Worm (Caenorhabditis elegans) whole organism, late embryonic: ENCODE data around the gene pqn-37.

ENCODE experiments used
- C38D4.7 ChIP-seq: fragments of 200-800 bp; sonication (Bioruptor generic); optimal IDR thresholded peaks from 2 replicates; lab custom pipeline; 2018; ENCODE audit warnings: mild to moderate bottlenecking, missing genetic modification characterization, moderate library complexity, missing compliant biosample characterization
- F13H6.1 ChIP-seq: sonication (generic microtip); optimal IDR thresholded peaks from 2 replicates; lab custom pipeline; 2016; ENCODE audit warnings: missing genetic modification characterization, missing compliant biosample characterization
- K02D7.2 ChIP-seq: sonication (generic microtip); optimal IDR thresholded peaks from 2 replicates; lab custom pipeline; 2017; ENCODE audit warnings: mild to moderate bottlenecking, missing genetic modification characterization, missing compliant biosample characterization
- T23F11.4 ChIP-seq: fragments of 200-800 bp; sonication (Bioruptor generic); optimal IDR thresholded peaks from 2 replicates; lab custom pipeline; 2018; ENCODE audit warnings: mild to moderate bottlenecking, missing genetic modification characterization, missing compliant biosample characterization
- ama-1 ChIP-seq: fragments of 150-350 bp; optimal IDR thresholded peaks from 2 replicates; lab custom pipeline; 2014
- ceh-30 ChIP-seq: fragments of 150-350 bp; optimal IDR thresholded peaks from 2 replicates; lab custom pipeline; 2014; ENCODE audit warnings: missing biosample characterization, missing genetic modification characterization
- ceh-48 ChIP-seq: sonication (generic microtip); optimal IDR thresholded peaks from 2 replicates; lab custom pipeline; 2016; ENCODE audit warnings: missing genetic modification characterization, inconsistent platforms, missing compliant biosample characterization
- ceh-6 ChIP-seq: fragments of 200-800 bp; sonication (Bioruptor generic); optimal IDR thresholded peaks from 2 replicates; lab custom pipeline; 2018; ENCODE audit warnings: mild to moderate bottlenecking, missing genetic modification characterization, missing compliant biosample characterization
- elt-2 ChIP-seq: sonication (generic microtip); optimal IDR thresholded peaks from 2 replicates; lab custom pipeline; 2016; ENCODE audit warnings: missing genetic modification reagents, missing genetic modification characterization, missing compliant biosample characterization
- gmeb-2 ChIP-seq: sonication (generic microtip); optimal IDR thresholded peaks from 2 replicates; lab custom pipeline; 2016; ENCODE audit warnings: missing genetic modification characterization, inconsistent platforms, missing compliant biosample characterization
- hlh-13 ChIP-seq: fragments of 200-800 bp; sonication (Bioruptor generic); optimal IDR thresholded peaks from 2 replicates; lab custom pipeline; 2018; ENCODE audit warnings: mild to moderate bottlenecking, missing genetic modification characterization, missing compliant biosample characterization
- hlh-30 ChIP-seq: sonication (generic microtip); optimal IDR thresholded peaks from 2 replicates; lab custom pipeline; 2017; ENCODE audit warnings: antibody characterized with exemption, missing genetic modification characterization, missing compliant biosample characterization; ENCODE audit not compliant: insufficient read depth
- hlh-8 ChIP-seq: sonication (generic microtip); optimal IDR thresholded peaks from 2 replicates; lab custom pipeline; 2016; ENCODE audit warnings: missing genotype, missing genetic modification characterization, missing compliant biosample characterization
- lin-11 ChIP-seq: fragments of 200-800 bp; sonication (Bioruptor generic); optimal IDR thresholded peaks from 2 replicates; lab custom pipeline; 2018; ENCODE audit warnings: mild to moderate bottlenecking, missing genetic modification characterization, missing compliant biosample characterization
- madf-2 ChIP-seq: sonication (generic microtip); optimal IDR thresholded peaks from 2 replicates; lab custom pipeline; 2017; ENCODE audit warnings: missing genetic modification characterization, missing compliant biosample characterization
- nfya-1 ChIP-seq: sonication (generic microtip); optimal IDR thresholded peaks from 2 replicates; lab custom pipeline; 2017; ENCODE audit warnings: missing genetic modification characterization, mild to moderate bottlenecking, missing compliant biosample characterization, antibody characterized with exemption, moderate library complexity
- nhr-11 ChIP-seq: fragments of 150-350 bp; optimal IDR thresholded peaks from 2 replicates; lab custom pipeline; 2014; ENCODE audit warnings: missing biosample characterization, missing genetic modification characterization
- npax-4 ChIP-seq: sonication (generic microtip); optimal IDR thresholded peaks from 2 replicates; lab custom pipeline; 2016; ENCODE audit warnings: missing genetic modification characterization, missing compliant biosample characterization
- odd-2 ChIP-seq: sonication (generic microtip); optimal IDR thresholded peaks from 2 replicates; lab custom pipeline; 2017; ENCODE audit warnings: antibody characterized with exemption, mild to moderate bottlenecking, missing genetic modification characterization, missing compliant biosample characterization
- pag-3 ChIP-seq: sonication (generic microtip); optimal IDR thresholded peaks from 2 replicates; lab custom pipeline; 2016; ENCODE audit warnings: missing compliant biosample characterization, missing genetic modification characterization, borderline replicate concordance
- pqm-1 ChIP-seq: sonication (generic microtip); optimal IDR thresholded peaks from 2 replicates; lab custom pipeline; 2016; ENCODE audit warnings: missing genetic modification characterization, missing compliant biosample characterization
- ref-2 ChIP-seq: sonication (generic microtip); optimal IDR thresholded peaks from 2 replicates; lab custom pipeline; 2016; ENCODE audit warnings: missing genetic modification characterization, missing compliant biosample characterization
- rnt-1 ChIP-seq: sonication (generic microtip); optimal IDR thresholded peaks from 2 replicates; lab custom pipeline; 2016; ENCODE audit warnings: missing genetic modification characterization, missing compliant biosample characterization
- sox-2 ChIP-seq: fragments of 200-800 bp; sonication (Bioruptor generic); IDR thresholded peaks from 2 replicates; pipeline ENCODE4 v1.3.6; 2022; ENCODE audit warnings: missing genetic modification reagents, missing genetic modification characterization, missing compliant biosample characterization
- tbx-2 ChIP-seq: sonication (generic microtip); optimal IDR thresholded peaks from 2 replicates; lab custom pipeline; 2016; ENCODE audit warnings: missing genetic modification characterization, missing compliant biosample characterization
- ttx-3 ChIP-seq: sonication (generic microtip); optimal IDR thresholded peaks from 2 replicates; lab custom pipeline; 2016; ENCODE audit warnings: missing genetic modification reagents, missing genetic modification characterization, missing compliant biosample characterization
- unc-3 ChIP-seq, 2 experiments: fragments of 200-800 bp in 1 of 2; sonication (Bioruptor generic) in 1 of 2; sonication (generic microtip) in 1 of 2; conservative IDR thresholded peaks in 1 of 2; optimal IDR thresholded peaks in 1 of 2; 2 replicates each; pipeline versions ENCODE4 v1.3.6 to Lab custom; 2016 to 2022; ENCODE audit warnings: missing compliant biosample characterization in 2 of 2, missing genetic modification characterization in 2 of 2, missing genetic modification reagents in 1 of 2
- unc-42 ChIP-seq: sonication (generic microtip); optimal IDR thresholded peaks from 2 replicates; lab custom pipeline; 2016; ENCODE audit warnings: missing genotype, missing genetic modification characterization, missing compliant biosample characterization
- zip-5 ChIP-seq: sonication (generic microtip); optimal IDR thresholded peaks from 2 replicates; lab custom pipeline; 2016; ENCODE audit warnings: missing genetic modification characterization, missing compliant biosample characterization
- ztf-16 ChIP-seq: sonication (generic microtip); optimal IDR thresholded peaks from 2 replicates; lab custom pipeline; 2017; ENCODE audit warnings: missing genetic modification characterization, missing compliant biosample characterization

Gene pqn-37

DNA sequence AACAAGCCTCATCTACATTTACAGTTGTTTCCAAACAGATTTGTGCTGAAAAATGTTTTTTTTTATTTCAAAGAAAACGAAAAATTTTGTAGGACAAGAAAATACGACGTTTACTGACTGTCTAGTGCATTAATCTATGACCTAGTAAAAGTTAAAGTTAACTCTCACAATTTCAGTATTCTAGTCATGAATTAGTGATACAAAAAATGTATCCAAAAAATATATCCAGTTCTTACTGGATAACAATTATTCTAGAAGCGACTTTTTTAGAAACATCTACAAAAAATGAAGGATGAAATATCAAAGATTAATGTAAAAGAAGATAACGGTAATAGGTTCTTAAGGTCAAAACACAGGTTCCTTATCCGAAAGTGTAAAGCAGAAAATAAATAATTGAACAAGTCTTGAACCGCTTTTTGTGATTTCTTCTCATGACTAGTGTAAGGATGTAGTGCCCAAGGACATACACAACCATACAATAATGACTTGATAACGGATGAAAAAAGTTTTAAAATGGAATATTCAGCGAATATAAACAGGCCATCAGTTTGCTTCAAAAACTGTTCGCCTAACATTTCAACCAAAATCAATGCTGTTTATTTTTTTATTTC is at the start of gene pqn-37:
Gene pqn-37, minus strand, starts transcription at position 51 of the 611 bp plus-strand sequence.
- TF ChIP-seq hlh-30: no peak
- TF ChIP-seq tbx-2 (tag; lab: Kevin White, UChicago): no peak
- no peak for TF ChIP-seq T23F11.4 (GFP tag; lab: Kevin White, UChicago)
- TF ChIP-seq pqm-1 (tag; lab: Kevin White, UChicago): no peak
- no peak for TF ChIP-seq gmeb-2 (tag; lab: Kevin White, UChicago)

DNA sequence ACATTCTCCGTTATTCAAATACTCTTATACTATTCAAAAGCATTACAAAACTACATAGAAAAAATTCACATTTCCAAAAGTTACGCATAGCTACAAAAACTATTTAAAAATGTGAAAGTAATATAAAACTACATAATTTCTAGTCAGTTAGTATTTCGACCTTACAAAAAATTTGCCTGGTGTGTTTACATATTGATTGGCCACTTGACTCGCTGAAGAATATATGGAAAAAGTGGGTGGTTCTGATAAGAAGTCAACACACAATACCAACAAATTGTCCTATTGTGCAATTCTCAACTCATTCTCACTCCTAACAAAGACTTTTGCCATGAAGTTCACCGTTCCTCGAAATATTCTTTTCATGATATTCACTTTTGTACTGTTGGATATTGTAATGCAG is 48.3 kb upstream of the pqn-37 start, which contains the start of gene K09C4.1:
Gene K09C4.1, plus strand, starts transcription at position 301 of the 400 bp plus-strand sequence.
- TF ChIP-seq rnt-1: no peak
- no peak for TF ChIP-seq npax-4 (tag; lab: Kevin White, UChicago)
- TF ChIP-seq hlh-8 (tag; lab: Kevin White, UChicago): no peak
- no peak for TF ChIP-seq ceh-6 (GFP tag; lab: Kevin White, UChicago)

DNA sequence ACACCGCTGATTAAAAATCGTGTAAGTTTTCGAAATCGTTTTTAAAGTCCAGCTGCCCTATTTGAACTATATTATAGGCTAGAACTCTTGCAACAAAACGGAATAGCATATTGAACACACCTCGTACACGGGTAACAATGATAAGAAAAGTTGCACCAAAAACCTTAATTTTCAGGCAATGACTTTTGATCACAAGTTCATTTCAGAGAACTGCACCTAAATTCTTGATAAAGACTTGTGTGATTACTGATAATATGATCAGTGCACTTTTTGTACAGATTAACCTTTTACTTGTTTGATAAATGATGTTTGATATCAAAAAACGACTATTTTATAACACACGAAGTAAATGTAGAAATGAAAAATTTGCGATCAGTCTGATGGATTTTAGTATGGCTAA is 47.5 kb upstream of the pqn-37 start:
- TF ChIP-seq ztf-16 (no peak), sox-2 (GFP tag; lab: Robert Waterston, UW) (no peak), elt-2 (tag; lab: Kevin White, UChicago) (peak; percentile 57)
- TF ChIP-seq, all 69 proteins: peak for 1

DNA sequence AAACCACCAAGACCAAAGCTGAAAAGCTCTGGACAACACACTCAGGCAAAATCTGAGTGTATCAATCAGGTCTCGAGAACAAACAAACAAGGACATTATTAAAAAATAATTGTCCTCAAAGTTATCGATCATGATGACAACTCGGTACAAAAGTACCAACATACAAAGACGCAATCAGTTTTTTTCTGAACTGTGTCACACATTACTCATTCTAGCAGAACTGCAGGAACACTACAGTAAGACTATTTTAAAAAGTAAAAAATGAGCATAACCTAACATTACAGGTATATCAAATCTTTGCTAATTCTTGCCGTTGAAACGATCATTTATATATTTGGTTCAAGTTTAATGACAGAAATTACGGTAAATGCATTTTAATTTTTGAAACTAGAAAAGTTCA is 45.9 kb upstream of the pqn-37 start, which contains the start of gene K09C4.2:
Gene K09C4.2, plus strand, starts transcription at position 301 of the 400 bp plus-strand sequence.
- TF ChIP-seq elt-2 (tag; lab: Kevin White, UChicago): no peak
- no peak for TF ChIP-seq F13H6.1
- no peak for TF ChIP-seq unc-42
- no peak for TF ChIP-seq nfya-1 (tag; lab: Kevin White, UChicago)
- TF ChIP-seq zip-5 (tag; lab: Kevin White, UChicago): no peak
- TF ChIP-seq gmeb-2 (tag; lab: Kevin White, UChicago): no peak
- TF ChIP-seq ceh-6 (GFP tag; lab: Kevin White, UChicago): no peak
- no peak for TF ChIP-seq ref-2
- no peak for TF ChIP-seq hlh-13 (GFP tag; lab: Kevin White, UChicago)
- TF ChIP-seq ztf-16: no peak
- no peak for TF ChIP-seq pag-3 (tag; lab: Kevin White, UChicago)
- TF ChIP-seq ceh-48 (tag; lab: Kevin White, UChicago): no peak
- TF ChIP-seq K02D7.2: no peak
- TF ChIP-seq odd-2 (tag; lab: Kevin White, UChicago): no peak
- TF ChIP-seq madf-2: no peak
- no peak for TF ChIP-seq C38D4.7 (GFP tag; lab: Kevin White, UChicago)
- TF ChIP-seq unc-3 (GFP tag; conservative IDR thresholded peaks at IDR 0.05; lab: Robert Waterston, UW): no peak
- TF ChIP-seq unc-3 (tag; optimal IDR thresholded peaks at IDR 0.05; lab: Kevin White, UChicago): no peak
- no peak for TF ChIP-seq nhr-11 (tag; lab: Kevin White, UChicago)

DNA sequence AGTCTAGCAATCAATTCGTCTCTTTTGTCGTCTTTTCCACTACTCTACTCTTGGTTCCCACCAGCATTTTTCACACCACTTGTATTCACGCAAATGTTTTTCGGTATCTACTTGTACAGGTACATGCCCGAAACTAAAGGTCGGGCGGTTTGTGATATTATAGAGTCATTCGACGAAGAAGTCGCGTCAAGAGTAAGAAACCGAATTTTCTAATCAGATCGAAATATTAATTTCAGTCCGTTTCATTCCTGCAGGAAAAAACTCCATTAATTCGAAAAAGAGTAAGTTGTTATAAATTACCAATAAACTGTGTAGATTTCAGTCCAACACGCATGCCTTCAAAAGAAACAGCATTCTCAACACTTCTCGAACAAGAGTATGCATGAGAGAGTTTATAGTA is 41.6 kb upstream of the pqn-37 start:
- TF ChIP-seq ceh-30: no peak
- TF ChIP-seq, all 69 proteins: peak for 0

DNA sequence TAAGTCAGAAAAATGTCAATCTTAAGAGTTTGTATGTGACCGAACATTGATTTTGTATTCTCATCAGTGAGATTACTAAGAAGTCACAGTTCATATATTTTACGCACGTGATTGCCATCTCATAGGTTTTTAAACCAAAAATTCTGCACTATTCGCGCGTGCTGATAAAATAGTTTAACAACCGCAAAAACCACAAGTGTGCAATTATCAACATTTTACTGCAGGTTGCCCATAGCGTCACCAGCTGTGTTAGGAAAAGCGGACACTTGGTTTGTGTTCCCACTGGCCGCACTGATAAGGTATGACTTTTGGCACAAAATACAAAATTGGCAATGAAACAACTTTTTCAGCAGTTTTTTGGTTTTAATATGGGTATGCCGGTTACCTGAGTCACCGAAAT is 39.8 kb upstream of the pqn-37 start:
- TF ChIP-seq ttx-3 (tag; lab: Kevin White, UChicago): no peak
- TF ChIP-seq elt-2 (tag; lab: Kevin White, UChicago): peak; percentile 53
- TF ChIP-seq lin-11 (tag; lab: Kevin White, UChicago): no peak

DNA sequence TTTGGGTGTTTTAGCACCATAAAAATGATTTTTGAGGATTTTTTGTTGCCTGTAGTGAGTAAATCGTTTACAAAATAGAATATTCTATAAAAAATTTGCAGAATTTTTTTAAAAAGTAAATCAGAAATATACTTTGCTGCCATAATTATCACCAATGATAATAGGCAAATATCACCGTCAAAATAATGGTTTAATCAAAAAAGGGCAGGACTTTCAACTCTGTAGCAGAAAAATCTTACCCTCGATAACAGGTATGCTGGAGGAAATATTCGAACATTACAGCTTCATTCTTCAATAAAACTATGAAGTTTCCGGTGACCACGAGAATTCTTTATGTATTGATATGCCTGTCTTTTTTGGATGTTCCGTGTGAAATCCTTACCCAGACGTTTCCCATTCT is 38.9 kb upstream of the pqn-37 start, which contains the start of gene K09C4.4:
Gene K09C4.4, plus strand, starts transcription at position 301 of the 400 bp plus-strand sequence.
- TF ChIP-seq hlh-8 (tag; lab: Kevin White, UChicago) (no peak), ceh-6 (GFP tag; lab: Kevin White, UChicago) (no peak), pag-3 (tag; lab: Kevin White, UChicago) (no peak), ama-1 (no peak), pqm-1 (tag; lab: Kevin White, UChicago) (no peak), zip-5 (tag; lab: Kevin White, UChicago) (no peak)
